Fruit fly (Drosophila melanogaster): Measurements from ENCODE around the gene CG5149.

- TF ChIP-seq CTCF (optimal IDR thresholded peaks at IDR 0.05) (no peak), CG8478 (optimal IDR thresholded peaks at IDR 0.05) (no peak)
Observed at dm6 chr2L:7358008-7358582, 30.0 kb downstream of the CG5149 start.

Measured in S2 (cell line).